Worm (Caenorhabditis elegans) whole organism, mixed stage, embryonic: ENCODE data around the gene rpn-5.

Experiments used
- flh-1 ChIP-seq: fragments of 200-800 bp; sonication (Bioruptor generic); optimal IDR thresholded peaks from 2 replicates; lab custom pipeline; 2018; ENCODE audit warnings: mild to moderate bottlenecking, missing genetic modification characterization, moderate library complexity, missing compliant biosample characterization
- lin-32 ChIP-seq: fragments of 200-800 bp; sonication (Bioruptor generic); optimal IDR thresholded peaks from 2 replicates; lab custom pipeline; 2018; ENCODE audit warnings: mild to moderate bottlenecking, missing genetic modification characterization, missing compliant biosample characterization
- lsy-2 ChIP-seq: fragments of 150-350 bp; optimal IDR thresholded peaks from 2 replicates; lab custom pipeline; 2014; ENCODE audit warnings: missing biosample characterization, missing genetic modification characterization
- mep-1 ChIP-seq: fragments of 150-350 bp; optimal IDR thresholded peaks from 2 replicates; lab custom pipeline; 2017; ENCODE audit warnings: missing biosample characterization, missing genetic modification reagents, missing genetic modification characterization, inconsistent platforms
- snpc-4 ChIP-seq: fragments of 150-350 bp; optimal IDR thresholded peaks from 2 replicates; lab custom pipeline; 2014; ENCODE audit warnings: missing biosample characterization, missing genetic modification characterization
- unc-39 ChIP-seq: fragments of 150-350 bp; optimal IDR thresholded peaks from 2 replicates; lab custom pipeline; 2014; ENCODE audit warnings: missing biosample characterization, missing genetic modification characterization
- unc-62 ChIP-seq: fragments of 150-350 bp; optimal IDR thresholded peaks from 2 replicates; lab custom pipeline; 2014; ENCODE audit warnings: missing biosample characterization, missing genetic modification reagents, missing genetic modification characterization

ce11 chrII:4650072-4650471 is 48.2 kb downstream of the rpn-5 start:
- TF ChIP-seq lin-32 (no peak), unc-39 (tag; lab: Kevin White, UChicago) (no peak), unc-62 (no peak), lsy-2 (no peak), mep-1 (tag; lab: Kevin White, UChicago) (no peak), flh-1 (GFP tag; lab: Kevin White, UChicago) (no peak), snpc-4 (no peak)
